Fruit fly (Drosophila melanogaster): ENCODE results near the gene Obp69a.

DNA sequence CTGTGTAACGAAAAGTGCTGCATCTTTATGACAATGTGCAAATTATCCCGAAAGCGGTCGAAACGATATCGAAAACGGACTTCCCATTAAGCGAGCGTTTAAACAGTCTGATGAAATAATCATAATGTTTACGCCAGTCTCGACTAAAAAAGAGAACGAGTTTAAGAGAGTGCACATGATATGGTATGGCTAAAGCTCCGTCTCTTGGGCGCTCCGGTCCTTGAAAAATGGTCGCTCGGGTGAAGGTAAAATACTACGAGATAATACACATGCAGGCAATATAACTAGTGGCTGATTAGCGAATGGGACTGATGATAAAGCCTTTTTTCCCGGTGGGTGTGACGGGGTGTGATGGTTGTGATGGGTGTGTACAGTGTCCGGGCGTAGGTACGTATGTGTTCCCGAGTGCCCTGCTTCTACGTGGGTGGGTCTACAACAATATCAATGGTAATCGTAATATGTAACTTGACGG, 15.3 kb downstream of the Obp69a start:
- no peak for TF ChIP-seq acj6 (GFP tag; optimal IDR thresholded peaks at IDR 0.05)
- no peak for TF ChIP-seq Eip93F (GFP tag; optimal IDR thresholded peaks at IDR 0.05)
- no peak for TF ChIP-seq CG11902 (GFP tag; optimal IDR thresholded peaks at IDR 0.05)
- no peak for TF ChIP-seq svp (GFP tag)
- no peak for TF ChIP-seq CG34406 (GFP tag; optimal IDR thresholded peaks at IDR 0.05)
- no peak for TF ChIP-seq Blimp-1 (GFP tag; optimal IDR thresholded peaks at IDR 0.05)
- no peak for TF ChIP-seq Sox102F (GFP tag; optimal IDR thresholded peaks at IDR 0.05)
